Worm (Caenorhabditis elegans) whole organism, L4 larva: ENCODE measurements around the gene cyp-25A6.
A peak's percentile ranks its signal among the peaks of the same experiment; 100 is the strongest.

Experiments
- F10B5.3 ChIP-seq: sonication (generic microtip); optimal IDR thresholded peaks from 2 replicates; lab custom pipeline; 2016; ENCODE audit warnings: mild to moderate bottlenecking, missing genetic modification characterization, missing compliant biosample characterization
- F49E8.2 ChIP-seq: sonication (generic microtip); optimal IDR thresholded peaks from 2 replicates; lab custom pipeline; 2016; ENCODE audit warnings: missing compliant biosample characterization, mild to moderate bottlenecking, missing genetic modification characterization, borderline replicate concordance
- T20F7.1 ChIP-seq: fragments of 200-800 bp; sonication (Bioruptor generic); optimal IDR thresholded peaks from 2 replicates; lab custom pipeline; 2018; ENCODE audit warnings: mild to moderate bottlenecking, missing genetic modification characterization, missing compliant biosample characterization
- T26A8.4 ChIP-seq: fragments of 200-800 bp; sonication (Bioruptor generic); IDR thresholded peaks from 2 replicates; pipeline ENCODE4 v1.3.6; 2022; ENCODE audit warnings: missing genetic modification characterization, missing compliant biosample characterization
- Y48G9A.11 ChIP-seq: fragments of 200-800 bp; sonication (Bioruptor generic); IDR thresholded peaks from 2 replicates; pipeline ENCODE4 v1.3.6; 2022; ENCODE audit warnings: missing genetic modification reagents, missing genetic modification characterization, missing compliant biosample characterization
- Y75B8A.6 ChIP-seq: fragments of 200-800 bp; sonication (Bioruptor generic); IDR thresholded peaks from 2 replicates; pipeline ENCODE4 v1.3.6; 2022; ENCODE audit warnings: missing genetic modification reagents, missing genetic modification characterization, missing compliant biosample characterization
- ZK337.2 ChIP-seq: fragments of 200-800 bp; sonication (Bioruptor generic); IDR thresholded peaks from 2 replicates; pipeline ENCODE4 v1.3.6; 2022; ENCODE audit warnings: missing genetic modification reagents, missing genetic modification characterization, missing compliant biosample characterization
- ama-1 ChIP-seq: fragments of 150-350 bp; optimal IDR thresholded peaks from 2 replicates; lab custom pipeline; 2014; ENCODE audit warnings: inconsistent platforms, mixed read lengths
- attf-4 ChIP-seq: sonication (generic microtip); optimal IDR thresholded peaks from 3 replicates; lab custom pipeline; 2017; ENCODE audit warnings: missing biosample characterization, missing genetic modification characterization
- ceh-28 ChIP-seq: fragments of 150-350 bp; optimal IDR thresholded peaks from 2 replicates; lab custom pipeline; 2014; ENCODE audit warnings: missing biosample characterization, missing genetic modification reagents, missing genetic modification characterization
- ceh-32 ChIP-seq: sonication (generic microtip); optimal IDR thresholded peaks from 2 replicates; lab custom pipeline; 2016; ENCODE audit warnings: mild to moderate bottlenecking, missing genetic modification characterization, missing compliant biosample characterization; ENCODE audit not compliant: poor library complexity
- ceh-44 ChIP-seq: fragments of 200-800 bp; sonication (Bioruptor generic); IDR thresholded peaks from 2 replicates; pipeline ENCODE4 v1.3.6; 2022; ENCODE audit warnings: missing genetic modification reagents, missing genetic modification characterization, missing compliant biosample characterization
- ceh-82 ChIP-seq: sonication (generic microtip); optimal IDR thresholded peaks from 2 replicates; lab custom pipeline; 2017; ENCODE audit warnings: missing biosample characterization, missing genetic modification characterization
- ces-1 ChIP-seq: fragments of 150-350 bp; sonication (generic microtip); optimal IDR thresholded peaks from 4 replicates; lab custom pipeline; 2014; ENCODE audit warnings: missing biosample characterization, missing genetic modification reagents, missing genetic modification characterization
- daf-12 ChIP-seq: fragments of 150-350 bp; optimal IDR thresholded peaks from 2 replicates; lab custom pipeline; 2014; ENCODE audit warnings: missing biosample characterization, missing genetic modification reagents, missing genetic modification characterization
- daf-19 ChIP-seq: fragments of 200-800 bp; sonication (Bioruptor generic); conservative IDR thresholded peaks from 2 replicates; pipeline ENCODE4 v1.3.6; 2022; ENCODE audit warnings: missing genetic modification characterization, missing compliant biosample characterization
- dmd-9 ChIP-seq: fragments of 200-800 bp; sonication (Bioruptor generic); IDR thresholded peaks from 2 replicates; pipeline ENCODE4 v1.3.6; 2022; ENCODE audit warnings: missing genetic modification reagents, missing genetic modification characterization, missing compliant biosample characterization
- fkh-10 ChIP-seq: fragments of 150-350 bp; optimal IDR thresholded peaks from 2 replicates; lab custom pipeline; 2014; ENCODE audit warnings: missing biosample characterization, missing genetic modification reagents, missing genetic modification characterization
- lim-7 ChIP-seq: fragments of 200-800 bp; sonication (Bioruptor generic); IDR thresholded peaks from 2 replicates; pipeline ENCODE4 v1.3.6; 2022; ENCODE audit warnings: missing genetic modification characterization, missing compliant biosample characterization
- lin-1 ChIP-seq: fragments of 200-800 bp; sonication (Bioruptor generic); IDR thresholded peaks from 2 replicates; pipeline ENCODE4 v1.3.6; 2022; ENCODE audit warnings: missing genetic modification reagents, missing genetic modification characterization, missing compliant biosample characterization
- lin-29 ChIP-seq: fragments of 200-800 bp; sonication (Bioruptor generic); IDR thresholded peaks from 2 replicates; pipeline ENCODE4 v1.3.6; 2022; ENCODE audit warnings: missing genetic modification reagents, missing genetic modification characterization, missing compliant biosample characterization
- lin-38 ChIP-seq: fragments of 200-800 bp; sonication (Bioruptor generic); IDR thresholded peaks from 2 replicates; pipeline ENCODE4 v1.3.6; 2022; ENCODE audit warnings: missing genetic modification reagents, missing genetic modification characterization, missing compliant biosample characterization
- lin-39 ChIP-seq: fragments of 150-350 bp; optimal IDR thresholded peaks from 2 replicates; lab custom pipeline; 2014; ENCODE audit warnings: missing biosample characterization, missing genetic modification reagents, missing genetic modification characterization
- madf-9 ChIP-seq: fragments of 200-800 bp; sonication (Bioruptor generic); conservative IDR thresholded peaks from 2 replicates; pipeline ENCODE4 v1.3.6; 2022; ENCODE audit warnings: missing genetic modification reagents, missing genetic modification characterization, missing compliant biosample characterization
- mes-2 ChIP-seq: sonication (generic microtip); optimal IDR thresholded peaks from 2 replicates; lab custom pipeline; 2016; ENCODE audit warnings: missing genotype, mild to moderate bottlenecking, missing genetic modification characterization, missing compliant biosample characterization; ENCODE audit not compliant: poor library complexity, severe bottlenecking
- mxl-2 ChIP-seq: fragments of 200-800 bp; sonication (Bioruptor generic); conservative IDR thresholded peaks from 2 replicates; pipeline ENCODE4 v1.3.6; 2022; ENCODE audit warnings: missing genetic modification reagents, missing genetic modification characterization, missing compliant biosample characterization
- snpc-1.2 ChIP-seq: fragments of 200-800 bp; sonication (Bioruptor generic); IDR thresholded peaks from 2 replicates; pipeline ENCODE4 v1.3.6; 2022; ENCODE audit warnings: missing genetic modification reagents, missing genetic modification characterization, missing compliant biosample characterization
- tag-97 ChIP-seq: fragments of 200-800 bp; sonication (Bioruptor generic); IDR thresholded peaks from 2 replicates; pipeline ENCODE4 v1.3.6; 2022; ENCODE audit warnings: missing genetic modification characterization, missing compliant biosample characterization
- unc-62 ChIP-seq, 3 experiments: fragments of 150-350 bp in 1 of 3; sonication (generic microtip); optimal IDR thresholded peaks in 2 of 3; peaks in 1 of 3; 1 replicate in 1 of 3; 2 replicates in 2 of 3; lab custom pipeline; 2014 to 2017; ENCODE audit warnings: missing biosample characterization in 3 of 3, missing genetic modification characterization in 3 of 3, missing genetic modification reagents in 3 of 3, missing genotype in 1 of 3
- vab-7 ChIP-seq: fragments of 200-800 bp; sonication (Bioruptor generic); IDR thresholded peaks from 2 replicates; pipeline ENCODE4 v1.3.6; 2022; ENCODE audit warnings: missing genetic modification reagents, missing genetic modification characterization, missing compliant biosample characterization
- zfp-2 ChIP-seq: sonication (generic microtip); optimal IDR thresholded peaks from 2 replicates; lab custom pipeline; 2016; ENCODE audit warnings: mild to moderate bottlenecking, missing genetic modification characterization, missing compliant biosample characterization
- zip-11 ChIP-seq: fragments of 200-800 bp; sonication (Bioruptor generic); IDR thresholded peaks from 2 replicates; pipeline ENCODE4 v1.3.6; 2022; ENCODE audit warnings: missing genetic modification characterization, missing compliant biosample characterization

Gene cyp-25A6

ce11 chrIV:4172242-4172641 is 25.0 kb upstream of the cyp-25A6 start:
- TF ChIP-seq ceh-28 (tag; lab: Kevin White, UChicago): peak; percentile 52
- TF ChIP-seq daf-12 (tag; lab: Kevin White, UChicago): no peak
- TF ChIP-seq lim-7 (GFP tag; lab: Robert Waterston, UW): 0 out of 2 replicates have a peak, but pooled peaks have one; percentile 28

DNA sequence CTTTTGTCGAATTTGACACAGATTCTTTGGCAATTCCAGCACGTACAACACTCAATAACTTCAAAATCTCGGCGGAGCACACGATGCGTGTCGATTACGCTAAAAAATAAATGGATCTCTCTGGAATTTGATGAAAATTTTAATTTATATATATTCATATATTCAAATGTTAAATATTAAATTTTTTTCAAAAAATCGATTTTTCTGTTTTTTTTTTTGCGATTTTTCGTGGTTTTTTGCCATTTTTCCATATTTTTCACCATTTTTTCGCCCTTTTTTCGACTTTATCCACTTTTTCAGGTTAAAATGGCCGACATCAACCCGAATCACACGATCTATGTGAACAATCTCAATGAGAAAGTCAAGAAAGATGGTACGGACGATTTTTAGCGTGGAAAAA is 23.5 kb upstream of the cyp-25A6 start, which contains the start of gene rnp-3:
rnp-3 (plus strand) TSS at position 301 of the 400 bp plus-strand sequence.
- TF ChIP-seq Y75B8A.6 (GFP tag; lab: Robert Waterston, UW) (no peak), ZK337.2 (GFP tag; lab: Robert Waterston, UW) (no peak), unc-62 (GFP tag; optimal IDR thresholded peaks at IDR 0.05 in 1 of 2; lab: Kevin White, UChicago) (no peak), unc-62 (tag; optimal IDR thresholded peaks at IDR 0.05; lab: Kevin White, UChicago) (no peak), zip-11 (GFP tag; lab: Robert Waterston, UW) (no peak), ceh-82 (tag; lab: Kevin White, UChicago) (no peak)

- TF ChIP-seq tag-97 (no peak), lin-39 (no peak), ceh-32 (tag; lab: Kevin White, UChicago) (no peak), mes-2 (tag; lab: Kevin White, UChicago) (no peak), lin-1 (GFP tag; lab: Robert Waterston, UW) (no peak), fkh-10 (GFP tag; lab: Kevin White, UChicago) (no peak), T26A8.4 (GFP tag; lab: Robert Waterston, UW) (no peak), zfp-2 (tag; lab: Kevin White, UChicago) (no peak), mxl-2 (no peak), attf-4 (tag; lab: Kevin White, UChicago) (no peak), lin-29 (GFP tag; lab: Robert Waterston, UW) (no peak), ceh-44 (GFP tag; lab: Robert Waterston, UW) (no peak), snpc-1.2 (GFP tag; lab: Robert Waterston, UW) (no peak), ZK337.2 (GFP tag; lab: Robert Waterston, UW) (no peak), dmd-9 (GFP tag; lab: Robert Waterston, UW) (no peak), ama-1 (lab: Kevin White, UChicago) (no peak), F10B5.3 (no peak), daf-19 (GFP tag; lab: Robert Waterston, UW) (no peak), lin-38 (no peak), ces-1 (no peak)
These were observed 21.2 kb upstream of the cyp-25A6 start, which contains the start of gene dnj-15 for ce11 chrIV:4176088-4176487. Gene dnj-15, plus strand, starts transcription at chrIV:4176388.

- TF ChIP-seq T20F7.1 (peak; percentile 19), F49E8.2 (tag; lab: Kevin White, UChicago) (peak; percentile 71), vab-7 (GFP tag; lab: Robert Waterston, UW) (no peak), Y48G9A.11 (peak; percentile 97), lin-38 (peak; percentile 25; the same call in 1 of the 2 replicates)
These were observed 20.6 kb upstream of the cyp-25A6 start for ce11 chrIV:4176659-4177058.

DNA sequence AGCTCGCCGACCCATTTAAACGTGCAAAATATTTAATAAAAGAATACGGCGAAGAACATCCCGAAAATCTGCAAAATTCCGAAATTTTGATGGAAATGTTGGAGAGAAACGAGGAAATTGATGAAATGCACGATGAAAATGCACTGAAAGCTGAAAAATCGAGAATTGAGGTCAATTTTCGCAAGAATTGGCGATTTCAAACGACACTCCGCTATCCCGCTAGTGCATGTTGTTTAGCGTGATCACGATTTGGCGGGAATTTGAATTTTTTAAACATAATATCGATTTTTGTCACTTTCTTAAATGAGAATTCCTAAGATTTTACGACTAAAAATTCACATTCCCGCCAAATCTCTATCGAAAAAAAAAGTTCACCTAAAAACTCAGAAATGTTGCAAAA is 19.7 kb upstream of the cyp-25A6 start:
- peak; percentile 89 for TF ChIP-seq Y48G9A.11
- TF ChIP-seq madf-9 (GFP tag; lab: Robert Waterston, UW): no peak
- TF ChIP-seq, all 104 proteins: peak for 1
